Worm (Caenorhabditis elegans) whole organism, L4/young adult: ENCODE data around the gene C16C8.27.

Experiments used
- dao-5 ChIP-seq: sonication (generic microtip); optimal IDR thresholded peaks from 2 replicates; lab custom pipeline; 2016; ENCODE audit warnings: missing genotype, missing genetic modification characterization, moderate library complexity, missing compliant biosample characterization
- him-1 ChIP-seq: sonication (generic microtip); optimal IDR thresholded peaks from 2 replicates; lab custom pipeline; 2016; ENCODE audit warnings: missing genotype, missing genetic modification reagents, missing genetic modification characterization, missing compliant biosample characterization

ce11 chrII:3439244-3439698, 2.2 kb upstream of the C16C8.27 start:
- TF ChIP-seq dao-5 (tag; lab: Kevin White, UChicago) (peak; percentile 73), him-1 (tag; lab: Kevin White, UChicago) (no peak)
